Worm (Caenorhabditis elegans): ENCODE measurements around the gene Y53F4B.11.
A peak's percentile ranks its signal among the peaks of the same experiment; 100 is the strongest.
"Not testable (repeated sequence)": the region's sequence is repeated elsewhere in the genome, so short reads cannot be mapped to it uniquely, and the experiment has no call there.

The Y53F4B.11 gene

DNA sequence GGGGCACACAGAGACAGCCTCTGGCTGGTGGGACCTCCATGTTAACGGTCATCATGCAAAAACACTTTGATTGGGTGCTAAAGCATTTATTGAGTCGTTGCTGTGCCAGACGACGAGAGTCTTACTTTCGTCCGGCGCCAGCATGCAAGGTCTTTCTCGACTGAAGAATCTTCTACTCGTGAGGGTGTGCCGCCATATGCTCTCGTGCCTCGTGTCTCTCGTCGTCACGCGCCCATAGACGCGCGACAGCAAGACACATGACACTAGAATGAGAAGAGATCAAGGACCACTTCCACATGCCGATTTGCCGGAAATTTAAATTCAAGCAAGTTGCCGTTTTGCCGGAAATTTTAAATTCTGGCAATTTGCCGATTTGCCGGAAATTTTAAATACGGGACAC, 33.3 kb downstream of the Y53F4B.11 start:
- peak in 1 of 2 experiments; percentile 2 for TF ChIP-seq lsy-2 (tag; optimal IDR thresholded peaks at IDR 0.05)
- TF ChIP-seq mab-9 (GFP tag; IDR thresholded peaks at IDR 0.05), result 0 out of 2 replicates have a peak, but pooled peaks have one; percentile 44
- TF ChIP-seq fkh-8 (tag; optimal IDR thresholded peaks at IDR 0.05), result peak; percentile 56
- peak; percentile 35 for TF ChIP-seq nhr-47 (tag; optimal IDR thresholded peaks at IDR 0.05)
- TF ChIP-seq isw-1 (GFP tag; IDR thresholded peaks at IDR 0.05), result peak; percentile 46
- TF ChIP-seq nhr-19 (GFP tag; conservative IDR thresholded peaks at IDR 0.05), result peak; percentile 63
- TF ChIP-seq ceh-88 (GFP tag; IDR thresholded peaks at IDR 0.05), result 0 out of 2 replicates have a peak, but pooled peaks have one; percentile 32
- TF ChIP-seq unc-86 (tag; optimal IDR thresholded peaks at IDR 0.05), result peak; percentile 20
- peak; percentile 25 for TF ChIP-seq snu-23 (GFP tag; optimal IDR thresholded peaks at IDR 0.05)
- peak; percentile 62 for TF ChIP-seq nhr-71 (tag; optimal IDR thresholded peaks at IDR 0.05)
- TF ChIP-seq swsn-7 (tag; optimal IDR thresholded peaks at IDR 0.05), result peak; percentile 7
- TF ChIP-seq nhr-85 (tag), result peak; percentile 63
- peak in 1 of 2 experiments; percentile 30 for TF ChIP-seq efl-1 (optimal IDR thresholded peaks at IDR 0.05)
- not testable (repeated sequence) for TF ChIP-seq efl-1 (GFP tag; optimal IDR thresholded peaks at IDR 0.05 in 1 of 2)

DNA sequence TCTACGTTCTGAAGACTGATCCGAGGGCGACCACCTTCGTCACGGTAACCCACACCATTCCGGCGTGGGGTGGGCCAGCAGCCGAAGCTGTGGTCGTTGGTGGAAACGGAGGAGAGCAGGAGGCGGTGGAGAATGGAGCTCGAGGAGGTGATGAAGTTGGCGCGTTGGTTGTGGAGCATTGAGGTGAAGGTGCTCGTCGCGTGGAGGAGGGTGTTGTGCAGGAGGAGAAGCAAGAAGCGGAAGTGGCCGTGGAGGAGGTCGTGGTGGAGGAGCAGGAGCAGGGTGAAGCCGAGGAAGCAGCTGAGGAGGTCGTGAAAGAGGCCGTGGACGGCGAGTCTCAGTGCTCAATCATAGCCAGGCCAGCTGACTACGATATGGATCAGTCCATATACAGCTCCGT, 47.7 kb downstream of the Y53F4B.11 start, which contains the start of gene Y53F4B.17:
TSS of gene Y53F4B.17 (plus strand) at position 375 of the 400 bp plus-strand sequence.
- no peak for TF ChIP-seq lin-15B (tag; optimal IDR thresholded peaks at IDR 0.05)
- TF ChIP-seq lin-39 (tag; optimal IDR thresholded peaks at IDR 0.05), result no peak
- TF ChIP-seq ceh-88 (GFP tag; IDR thresholded peaks at IDR 0.05), result no peak
- no peak for TF ChIP-seq nhr-237 (tag; optimal IDR thresholded peaks at IDR 0.05)
- TF ChIP-seq nhr-71 (tag; optimal IDR thresholded peaks at IDR 0.05), result no peak
- TF ChIP-seq fkh-8 (tag; optimal IDR thresholded peaks at IDR 0.05), result no peak
- TF ChIP-seq lin-35 (GFP tag; optimal IDR thresholded peaks at IDR 0.05), result no peak
- TF ChIP-seq alr-1 (tag; optimal IDR thresholded peaks at IDR 0.05; ENCODE audit: borderline replicate concordance), result no peak
- TF ChIP-seq nhr-77 (tag; optimal IDR thresholded peaks at IDR 0.05), result no peak
- TF ChIP-seq mdl-1 (tag; optimal IDR thresholded peaks at IDR 0.05), result no peak
- TF ChIP-seq nhr-20 (tag; optimal IDR thresholded peaks at IDR 0.05), result no peak
- TF ChIP-seq ceh-90 (tag; optimal IDR thresholded peaks at IDR 0.05), result no peak
- TF ChIP-seq zag-1 (tag; optimal IDR thresholded peaks at IDR 0.05), result no peak
- no peak for TF ChIP-seq sup-37 (GFP tag; optimal IDR thresholded peaks at IDR 0.05)
- no peak for TF ChIP-seq aha-1 (tag; optimal IDR thresholded peaks at IDR 0.05)

Measured in whole organism, L1 larva.